Worm (Caenorhabditis elegans) whole organism, L2 larva: ENCODE measurements around the gene sos-1.

Experiments used
- F13H6.1 ChIP-seq: sonication (generic microtip); optimal IDR thresholded peaks from 2 replicates; lab custom pipeline; 2016; ENCODE audit warnings: missing genetic modification characterization, missing compliant biosample characterization
- Y55F3AM.14 ChIP-seq: fragments of 200-800 bp; sonication (Bioruptor generic); optimal IDR thresholded peaks from 2 replicates; lab custom pipeline; 2018; ENCODE audit warnings: mild to moderate bottlenecking, missing genetic modification characterization, missing compliant biosample characterization
- ZK546.5 ChIP-seq: sonication (generic microtip); optimal IDR thresholded peaks from 2 replicates; lab custom pipeline; 2017; ENCODE audit warnings: missing biosample characterization, missing genetic modification characterization
- alr-1 ChIP-seq: fragments of 150-350 bp; optimal IDR thresholded peaks from 2 replicates; lab custom pipeline; 2014; ENCODE audit warnings: missing biosample characterization, missing genetic modification characterization
- ama-1 ChIP-seq: fragments of 150-350 bp; optimal IDR thresholded peaks from 2 replicates; lab custom pipeline; 2018; ENCODE audit warnings: inconsistent platforms
- blmp-1 ChIP-seq: sonication (generic microtip); optimal IDR thresholded peaks from 2 replicates; lab custom pipeline; 2017; ENCODE audit warnings: missing genetic modification characterization, mild to moderate bottlenecking, missing compliant biosample characterization, antibody characterized with exemption, moderate library complexity; ENCODE audit not compliant: insufficient read depth
- ceh-16 ChIP-seq: fragments of 150-350 bp; optimal IDR thresholded peaks from 2 replicates; lab custom pipeline; 2014; ENCODE audit warnings: missing biosample characterization, missing genetic modification characterization
- crh-2 ChIP-seq: sonication (generic microtip); optimal IDR thresholded peaks from 2 replicates; lab custom pipeline; 2017; ENCODE audit warnings: missing biosample characterization, missing genetic modification characterization
- dmd-4 ChIP-seq: sonication (generic microtip); optimal IDR thresholded peaks from 2 replicates; lab custom pipeline; 2017; ENCODE audit warnings: missing biosample characterization, missing genetic modification characterization
- elt-3 ChIP-seq: sonication (generic microtip); optimal IDR thresholded peaks from 2 replicates; lab custom pipeline; 2017; ENCODE audit warnings: missing biosample characterization, missing genetic modification characterization
- fos-1 ChIP-seq: fragments of 150-350 bp; optimal IDR thresholded peaks from 2 replicates; lab custom pipeline; 2014; ENCODE audit warnings: missing biosample characterization, missing genetic modification characterization
- gmeb-1 ChIP-seq: fragments of 150-350 bp; optimal IDR thresholded peaks from 2 replicates; lab custom pipeline; 2014; ENCODE audit warnings: missing biosample characterization, missing genetic modification characterization
- lin-11 ChIP-seq: fragments of 150-350 bp; sonication (generic microtip); optimal IDR thresholded peaks from 2 replicates; lab custom pipeline; 2014; ENCODE audit warnings: missing biosample characterization, missing genetic modification characterization, inconsistent platforms, mixed read lengths
- lin-39 ChIP-seq: fragments of 150-350 bp; optimal IDR thresholded peaks from 2 replicates; lab custom pipeline; 2014; ENCODE audit warnings: missing biosample characterization, missing genetic modification reagents, missing genetic modification characterization
- lsy-2 ChIP-seq, 2 experiments: fragments of 150-350 bp in 1 of 2; sonication (generic microtip) in 1 of 2; optimal IDR thresholded peaks; 2 replicates each; lab custom pipeline; 2014 to 2017; ENCODE audit warnings: missing biosample characterization in 2 of 2, missing genetic modification characterization in 2 of 2
- mab-5 ChIP-seq: fragments of 150-350 bp; optimal IDR thresholded peaks from 2 replicates; lab custom pipeline; 2014; ENCODE audit warnings: missing biosample characterization, missing genetic modification characterization
- mbf-1 ChIP-seq: sonication (generic microtip); optimal IDR thresholded peaks from 2 replicates; lab custom pipeline; 2017; ENCODE audit warnings: missing biosample characterization, missing genetic modification characterization
- nhr-11 ChIP-seq: fragments of 150-350 bp; optimal IDR thresholded peaks from 2 replicates; lab custom pipeline; 2014; ENCODE audit warnings: missing biosample characterization, missing genetic modification characterization
- nhr-12 ChIP-seq: fragments of 150-350 bp; optimal IDR thresholded peaks from 2 replicates; lab custom pipeline; 2014; ENCODE audit warnings: missing biosample characterization, missing genetic modification characterization
- nhr-21 ChIP-seq: fragments of 150-350 bp; optimal IDR thresholded peaks from 2 replicates; lab custom pipeline; 2014; ENCODE audit warnings: missing biosample characterization, missing genetic modification characterization
- nhr-23 ChIP-seq: fragments of 150-350 bp; optimal IDR thresholded peaks from 2 replicates; lab custom pipeline; 2014; ENCODE audit warnings: missing biosample characterization, missing genetic modification reagents, missing genetic modification characterization
- nhr-237 ChIP-seq: fragments of 150-350 bp; optimal IDR thresholded peaks from 2 replicates; lab custom pipeline; 2014; ENCODE audit warnings: missing biosample characterization, missing genetic modification characterization
- nhr-25 ChIP-seq: fragments of 150-350 bp; sonication (generic microtip); optimal IDR thresholded peaks from 3 replicates; lab custom pipeline; 2014; ENCODE audit warnings: missing biosample characterization, missing genetic modification characterization
- nhr-6 ChIP-seq: fragments of 150-350 bp; optimal IDR thresholded peaks from 2 replicates; lab custom pipeline; 2014; ENCODE audit warnings: missing biosample characterization, missing genetic modification characterization
- peb-1 ChIP-seq: fragments of 150-350 bp; optimal IDR thresholded peaks from 2 replicates; lab custom pipeline; 2014; ENCODE audit warnings: missing biosample characterization, missing genetic modification characterization
- sem-4 ChIP-seq: fragments of 150-350 bp; optimal IDR thresholded peaks from 2 replicates; lab custom pipeline; 2014; ENCODE audit warnings: missing biosample characterization, missing genetic modification reagents, missing genetic modification characterization
- skn-1 ChIP-seq: sonication (generic microtip); optimal IDR thresholded peaks from 2 replicates; lab custom pipeline; 2017; ENCODE audit warnings: missing biosample characterization, missing genetic modification characterization
- sma-3 ChIP-seq: sonication (generic microtip); optimal IDR thresholded peaks from 2 replicates; lab custom pipeline; 2016; ENCODE audit warnings: missing genetic modification reagents, missing genetic modification characterization, missing compliant biosample characterization
- sma-9 ChIP-seq, 2 experiments: fragments of 150-350 bp in 1 of 2; sonication (generic microtip) in 1 of 2; optimal IDR thresholded peaks; 2 replicates each; lab custom pipeline; 2014 to 2016; ENCODE audit warnings: missing genetic modification characterization in 2 of 2, mild to moderate bottlenecking in 1 of 2, missing biosample characterization in 1 of 2, missing compliant biosample characterization in 1 of 2, missing genetic modification reagents in 1 of 2, moderate library complexity in 1 of 2
- snpc-4 ChIP-seq: fragments of 150-350 bp; optimal IDR thresholded peaks from 2 replicates; lab custom pipeline; 2014; ENCODE audit warnings: missing biosample characterization, missing genetic modification characterization
- unc-39 ChIP-seq: fragments of 150-350 bp; optimal IDR thresholded peaks from 2 replicates; lab custom pipeline; 2014; ENCODE audit warnings: missing biosample characterization, missing genetic modification characterization
- unc-55 ChIP-seq: fragments of 150-350 bp; sonication (generic microtip); optimal IDR thresholded peaks from 3 replicates; lab custom pipeline; 2014; ENCODE audit warnings: missing biosample characterization, missing genetic modification reagents, missing genetic modification characterization
- unc-62 ChIP-seq: fragments of 150-350 bp; optimal IDR thresholded peaks from 2 replicates; lab custom pipeline; 2014; ENCODE audit warnings: missing biosample characterization, missing genetic modification reagents, missing genetic modification characterization
- zag-1 ChIP-seq: fragments of 150-350 bp; optimal IDR thresholded peaks from 2 replicates; lab custom pipeline; 2014; ENCODE audit warnings: missing biosample characterization, missing genetic modification characterization
- ztf-1 ChIP-seq: fragments of 200-800 bp; sonication (Bioruptor generic); conservative IDR thresholded peaks from 2 replicates; pipeline ENCODE4 v1.3.6; 2022; ENCODE audit warnings: missing genetic modification characterization, missing compliant biosample characterization
- ztf-11 ChIP-seq: sonication (generic microtip); optimal IDR thresholded peaks from 2 replicates; lab custom pipeline; 2017; ENCODE audit warnings: missing biosample characterization, missing genetic modification characterization
- ztf-4 ChIP-seq: fragments of 150-350 bp; optimal IDR thresholded peaks from 2 replicates; lab custom pipeline; 2014; ENCODE audit warnings: missing biosample characterization, missing genetic modification characterization

sos-1 gene

ce11 chrV:4499156-4499808, 49.8 kb downstream of the sos-1 start (continued):
- TF ChIP-seq peb-1 (tag; lab: Kevin White, UChicago) (no peak), dmd-4 (tag; lab: Kevin White, UChicago) (no peak), unc-39 (tag; lab: Kevin White, UChicago) (no peak), nhr-237 (tag; lab: Kevin White, UChicago) (no peak), zag-1 (no peak), F13H6.1 (tag; lab: Kevin White, UChicago) (peak; percentile 20), lin-11 (no peak), sem-4 (no peak), snpc-4 (tag; lab: Kevin White, UChicago) (no peak), ceh-16 (peak; percentile 56), ZK546.5 (tag; lab: Kevin White, UChicago) (no peak), ztf-1 (GFP tag; lab: Robert Waterston, UW) (no peak), unc-55 (GFP tag; lab: Kevin White, UChicago) (peak; percentile 73), ztf-4 (tag; lab: Kevin White, UChicago) (no peak), nhr-6 (tag; lab: Kevin White, UChicago) (no peak), skn-1 (tag; lab: Kevin White, UChicago) (no peak), Y55F3AM.14 (GFP tag; lab: Kevin White, UChicago) (peak; percentile 51), ztf-11 (tag; lab: Kevin White, UChicago) (no peak), lin-39 (tag; lab: Kevin White, UChicago) (no peak), gmeb-1 (no peak), nhr-12 (tag; lab: Kevin White, UChicago) (no peak)

- no peak for TF ChIP-seq mbf-1 (tag; lab: Kevin White, UChicago)
- no peak for TF ChIP-seq lin-39 (tag; lab: Kevin White, UChicago)
- TF ChIP-seq lin-11, result no peak
- no peak for TF ChIP-seq ama-1
- TF ChIP-seq nhr-11, result no peak
- no peak for TF ChIP-seq nhr-23 (tag; lab: Kevin White, UChicago)
- TF ChIP-seq unc-62 (GFP tag; lab: Kevin White, UChicago), result no peak
- no peak for TF ChIP-seq sma-9 (GFP tag; optimal IDR thresholded peaks at IDR 0.05; lab: Kevin White, UChicago)
- no peak for TF ChIP-seq sma-9 (tag; optimal IDR thresholded peaks at IDR 0.05; lab: Kevin White, UChicago)
- TF ChIP-seq dmd-4 (tag; lab: Kevin White, UChicago), result no peak
- no peak for TF ChIP-seq sma-3 (GFP tag; lab: Kevin White, UChicago)
- no peak for TF ChIP-seq ztf-1 (GFP tag; lab: Robert Waterston, UW)
- TF ChIP-seq alr-1 (tag; lab: Kevin White, UChicago), result no peak
- TF ChIP-seq ztf-11 (tag; lab: Kevin White, UChicago), result no peak
- TF ChIP-seq elt-3 (tag; lab: Kevin White, UChicago), result no peak
- no peak for TF ChIP-seq fos-1
- no peak for TF ChIP-seq lsy-2 (tag; optimal IDR thresholded peaks at IDR 0.05; lab: Kevin White, UChicago)
- TF ChIP-seq nhr-21, result no peak
- TF ChIP-seq ztf-4 (tag; lab: Kevin White, UChicago), result no peak
- no peak for TF ChIP-seq nhr-237 (tag; lab: Kevin White, UChicago)
Measured at ce11 chrV:4497161-4497560, 51.9 kb downstream of the sos-1 start, which contains the start of gene unc-62. unc-62 (plus strand) TSS chrV:4497461.

DNA sequence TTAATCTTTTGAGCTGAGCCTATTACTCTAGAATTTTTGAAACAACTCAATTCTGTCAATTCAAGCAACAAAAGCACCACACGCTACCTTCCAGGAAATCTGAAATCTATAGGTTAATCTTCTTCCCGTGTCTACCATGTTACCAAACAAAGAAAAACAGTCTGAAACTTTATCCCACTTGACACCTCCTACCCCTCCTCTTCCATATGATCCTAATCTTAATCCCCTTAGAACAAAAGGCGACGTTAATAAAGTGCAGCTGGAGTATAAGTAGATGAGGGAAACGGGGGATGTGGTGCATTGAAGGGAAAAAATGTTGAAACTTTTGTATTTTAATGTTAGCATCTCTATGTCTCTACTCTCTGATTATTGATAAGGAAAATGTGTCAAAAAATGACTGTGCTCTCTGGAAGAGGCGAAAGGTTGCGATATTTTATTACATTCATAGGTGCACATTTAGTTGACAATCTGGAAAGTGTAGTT, 52.9 kb downstream of the sos-1 start:
- TF ChIP-seq fos-1 (peak; percentile 28), F13H6.1 (tag; lab: Kevin White, UChicago) (no peak), nhr-25 (tag; lab: Kevin White, UChicago) (no peak)

DNA sequence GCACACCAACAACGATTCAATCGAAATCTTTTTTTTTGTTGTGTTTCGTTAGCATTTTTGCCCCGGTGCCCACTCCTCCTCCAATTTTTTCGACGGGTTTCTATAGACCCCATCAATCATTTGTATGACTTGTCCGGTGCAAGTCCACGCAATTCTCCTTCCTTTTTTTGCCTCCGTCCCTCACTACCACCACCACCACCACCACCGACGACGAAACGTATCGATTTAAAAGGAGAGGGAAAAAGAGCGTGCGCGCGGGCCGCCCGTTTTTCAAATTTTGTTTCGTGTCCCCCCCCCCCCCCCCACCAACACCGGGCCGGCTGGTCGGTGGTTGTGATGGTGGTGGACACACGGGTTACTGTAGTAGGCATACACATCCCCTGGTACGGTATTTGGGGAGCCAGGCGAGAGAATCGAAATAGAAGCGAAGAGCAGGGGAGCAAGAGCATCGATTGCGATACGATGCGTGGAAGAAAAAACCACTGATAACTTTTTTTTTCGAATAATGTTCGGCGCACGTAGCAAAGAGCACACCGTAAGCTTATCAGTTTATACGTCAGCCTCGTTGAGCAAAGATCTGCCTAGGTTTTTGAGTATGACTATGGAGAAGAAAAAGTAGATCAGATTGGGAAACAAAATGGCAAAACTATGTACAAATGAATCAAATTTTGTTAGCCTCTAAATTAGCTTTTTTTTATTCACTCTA, 53.8 kb downstream of the sos-1 start:
- peak; percentile 41 for TF ChIP-seq unc-55 (GFP tag; lab: Kevin White, UChicago)
- TF ChIP-seq F13H6.1 (tag; lab: Kevin White, UChicago), result peak; percentile 1
- TF ChIP-seq sma-3 (GFP tag; lab: Kevin White, UChicago), result no peak
- TF ChIP-seq crh-2, result no peak
- no peak for TF ChIP-seq sem-4
- peak; percentile 86 for TF ChIP-seq mab-5 (tag; lab: Kevin White, UChicago)
- no peak for TF ChIP-seq blmp-1 (tag; lab: Kevin White, UChicago)
- TF ChIP-seq mbf-1 (tag; lab: Kevin White, UChicago), result no peak
- TF ChIP-seq ZK546.5 (tag; lab: Kevin White, UChicago), result no peak
- TF ChIP-seq lin-39 (tag; lab: Kevin White, UChicago), result no peak
- no peak for TF ChIP-seq zag-1
- TF ChIP-seq, all 48 proteins: peak for 3
